Fruit fly (Drosophila melanogaster) whole organism, prepupa: ENCODE results near the gene kni.

Experiments
- CG8319 ChIP-seq: fragments of 200-800 bp; sonication (Bioruptor generic); optimal IDR thresholded peaks from 3 replicates; lab custom pipeline; 2016; ENCODE audit warnings: missing biosample characterization, missing genetic modification characterization
- Eip75B ChIP-seq: fragments of 200-800 bp; sonication (Bioruptor generic); optimal IDR thresholded peaks from 3 replicates; lab custom pipeline; 2016; ENCODE audit warnings: missing biosample characterization, missing genetic modification characterization
- Eip78C ChIP-seq: fragments of 200-800 bp; sonication (Bioruptor generic); peaks from one replicate; lab custom pipeline; 2016; ENCODE audit warnings: missing biosample characterization, missing genetic modification characterization
- Hr38 ChIP-seq: sonication (Bioruptor generic); optimal IDR thresholded peaks from 2 replicates; lab custom pipeline; 2016; ENCODE audit warnings: missing biosample characterization, missing genetic modification characterization
- fd85E ChIP-seq: fragments of 200-800 bp; sonication (Bioruptor generic); optimal IDR thresholded peaks from 3 replicates; lab custom pipeline; 2016; ENCODE audit warnings: missing biosample characterization, missing genetic modification characterization
- net ChIP-seq: fragments of 200-800 bp; sonication (Bioruptor generic); optimal IDR thresholded peaks from 3 replicates; lab custom pipeline; 2016; ENCODE audit warnings: missing biosample characterization, missing genetic modification characterization

- TF ChIP-seq Hr38 (GFP tag; lab: Kevin White, UChicago), result no peak
- peak; percentile 48 for TF ChIP-seq net (GFP tag; lab: Kevin White, UChicago)
- TF ChIP-seq fd85E, result peak; percentile 1
- TF ChIP-seq Eip75B, result peak; percentile 81
- peak; percentile 66 for TF ChIP-seq CG8319 (GFP tag; lab: Kevin White, UChicago)
- TF ChIP-seq Eip78C (GFP tag; lab: Kevin White, UChicago), result peak; percentile 88
Measured at dm6 chr3L:20648957-20649356, 46.2 kb downstream of the kni start.
